Fruit fly (Drosophila melanogaster): ENCODE results near the gene Ilk.

DNA sequence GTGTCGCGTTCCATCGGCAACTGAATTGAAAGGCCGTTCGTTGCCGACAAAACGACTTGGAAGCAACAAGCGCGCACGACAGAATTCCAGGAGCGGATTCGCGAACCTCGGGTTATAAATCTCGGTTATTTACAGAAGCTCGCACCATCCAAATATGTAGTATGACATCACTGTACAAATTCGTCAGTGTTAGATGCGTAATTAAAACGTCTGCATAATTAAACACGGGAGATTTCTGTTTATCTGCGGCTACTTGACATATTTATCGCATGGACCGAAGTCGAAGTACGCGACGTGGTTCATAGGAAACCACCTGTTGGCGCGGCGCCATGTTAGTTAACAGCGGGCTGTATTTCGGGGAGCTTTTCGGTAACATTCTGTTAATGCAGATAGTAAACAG, 44.8 kb upstream of the Ilk start, which contains the start of gene Ac78C:
- TF ChIP-seq Dll (optimal IDR thresholded peaks at IDR 0.05) (no peak), usp (GFP tag; optimal IDR thresholded peaks at IDR 0.05) (no peak), EcR (GFP tag; optimal IDR thresholded peaks at IDR 0.05) (no peak)

All from whole organism.